Fruit fly (Drosophila melanogaster) whole organism, embryonic: ENCODE data around the gene NimB1.

Experiments
- Asciz ChIP-seq: fragments of 200-800 bp; sonication (Bioruptor generic); optimal IDR thresholded peaks from 2 replicates; lab custom pipeline; 2017; ENCODE audit warnings: missing biosample characterization, mild to moderate bottlenecking, missing genetic modification characterization, missing genetic modification reagents
- C15 ChIP-seq: fragments of 200-800 bp; sonication (Bioruptor generic); IDR thresholded peaks from 3 replicates; pipeline ENCODE4 v1.3.6; 2022; ENCODE audit warnings: missing biosample characterization, missing genetic modification characterization
- CG11093 ChIP-seq: fragments of 200-800 bp; sonication (Bioruptor generic); IDR thresholded peaks from 3 replicates; pipeline ENCODE4 v1.3.6; 2022; ENCODE audit warnings: missing biosample characterization, missing genetic modification characterization
- CG11398 ChIP-seq: fragments of 200-800 bp; sonication (Bioruptor generic); optimal IDR thresholded peaks from 2 replicates; lab custom pipeline; 2016; ENCODE audit warnings: missing biosample characterization, missing genetic modification characterization
- CG11504 ChIP-seq: fragments of 200-800 bp; sonication (Bioruptor generic); optimal IDR thresholded peaks from 3 replicates; lab custom pipeline; 2019; ENCODE audit warnings: missing biosample characterization, mild to moderate bottlenecking, missing genetic modification characterization, moderate library complexity
- CG12071 ChIP-seq: fragments of 200-800 bp; sonication (Bioruptor generic); optimal IDR thresholded peaks from 3 replicates; lab custom pipeline; 2018; ENCODE audit warnings: missing biosample characterization, mild to moderate bottlenecking, missing genetic modification characterization
- CG12219 ChIP-seq: fragments of 200-800 bp; sonication (Bioruptor generic); optimal IDR thresholded peaks from 3 replicates; lab custom pipeline; 2018; ENCODE audit warnings: missing biosample characterization, mild to moderate bottlenecking, missing genetic modification characterization
- CG13296 ChIP-seq: fragments of 200-800 bp; sonication (Bioruptor generic); optimal IDR thresholded peaks from 3 replicates; lab custom pipeline; 2018; ENCODE audit warnings: missing biosample characterization, mild to moderate bottlenecking, missing genetic modification characterization
- CG14014 ChIP-seq: fragments of 200-800 bp; sonication (Bioruptor generic); IDR thresholded peaks from 2 replicates; pipeline ENCODE4 v1.3.6; 2022; ENCODE audit warnings: missing biosample characterization, missing genetic modification characterization
- CG16815 ChIP-seq: fragments of 200-800 bp; sonication (Bioruptor generic); optimal IDR thresholded peaks from 3 replicates; lab custom pipeline; 2017; ENCODE audit warnings: missing biosample characterization, mild to moderate bottlenecking, missing genetic modification characterization
- CG2889 ChIP-seq: fragments of 200-800 bp; sonication (Bioruptor generic); IDR thresholded peaks from 3 replicates; pipeline ENCODE4 v1.3.6; 2022; ENCODE audit warnings: missing biosample characterization, missing genetic modification characterization
- CG3065 ChIP-seq: fragments of 200-800 bp; sonication (Bioruptor generic); optimal IDR thresholded peaks from 2 replicates; lab custom pipeline; 2016; ENCODE audit warnings: missing biosample characterization, missing genetic modification characterization
- CG31365 ChIP-seq: fragments of 200-800 bp; sonication (Bioruptor generic); optimal IDR thresholded peaks from 2 replicates; lab custom pipeline; 2018; ENCODE audit warnings: missing biosample characterization, mild to moderate bottlenecking, missing genetic modification characterization
- CG33557 ChIP-seq: fragments of 200-800 bp; sonication (Bioruptor generic); optimal IDR thresholded peaks from 2 replicates; lab custom pipeline; 2019; ENCODE audit warnings: missing biosample characterization, mild to moderate bottlenecking, missing genetic modification characterization, moderate library complexity
- CG34422 ChIP-seq: fragments of 200-800 bp; sonication (Bioruptor generic); IDR thresholded peaks from 3 replicates; pipeline ENCODE4 v1.3.6; 2022; ENCODE audit warnings: missing biosample characterization, missing genetic modification characterization
- CG4617 ChIP-seq: fragments of 200-800 bp; sonication (Bioruptor generic); optimal IDR thresholded peaks from 3 replicates; lab custom pipeline; 2016; ENCODE audit warnings: missing biosample characterization, missing genetic modification characterization, borderline replicate concordance
- CG4730 ChIP-seq: fragments of 200-800 bp; sonication (Bioruptor generic); IDR thresholded peaks from 2 replicates; pipeline ENCODE4 v1.3.6; 2022; ENCODE audit warnings: missing biosample characterization, missing genetic modification characterization
- CG5180 ChIP-seq: fragments of 200-800 bp; sonication (Bioruptor generic); optimal IDR thresholded peaks from 3 replicates; lab custom pipeline; 2017; ENCODE audit warnings: missing biosample characterization, missing genetic modification characterization, mild to moderate bottlenecking, moderate library complexity, missing genetic modification reagents
- CG8388 ChIP-seq: fragments of 200-800 bp; sonication (Bioruptor generic); optimal IDR thresholded peaks from 2 replicates; lab custom pipeline; 2019; ENCODE audit warnings: missing biosample characterization, mild to moderate bottlenecking, missing genetic modification characterization, moderate library complexity
- CG8924 ChIP-seq: fragments of 200-800 bp; optimal IDR thresholded peaks from 3 replicates; lab custom pipeline; 2019; ENCODE audit warnings: missing biosample characterization, mild to moderate bottlenecking, missing genetic modification characterization, moderate library complexity
- Dbx ChIP-seq: fragments of 200-800 bp; sonication (Bioruptor generic); IDR thresholded peaks from 3 replicates; pipeline ENCODE4 v1.3.6; 2022; ENCODE audit warnings: missing biosample characterization, missing genetic modification characterization
- Doc3 ChIP-seq: fragments of 200-800 bp; sonication (Bioruptor generic); IDR thresholded peaks from 3 replicates; pipeline ENCODE4 v1.3.6; 2022; ENCODE audit warnings: missing biosample characterization, missing genetic modification characterization; ENCODE audit not compliant: partially characterized antibody
- HHEX ChIP-seq: fragments of 200-800 bp; sonication (Bioruptor generic); optimal IDR thresholded peaks from 3 replicates; lab custom pipeline; 2017; ENCODE audit warnings: missing biosample characterization, mild to moderate bottlenecking, missing genetic modification characterization, missing genetic modification reagents
- HLH3B ChIP-seq: fragments of 200-800 bp; sonication (Bioruptor generic); IDR thresholded peaks from 2 replicates; pipeline ENCODE4 v1.3.6; 2022; ENCODE audit warnings: missing biosample characterization, missing genetic modification characterization
- Lpt ChIP-seq: fragments of >200 bp; optimal IDR thresholded peaks from 2 replicates; lab custom pipeline; 2018; ENCODE audit warnings: missing biosample characterization, missing genetic modification characterization
- NK7.1 ChIP-seq: fragments of 200-800 bp; sonication (Bioruptor generic); optimal IDR thresholded peaks from 3 replicates; lab custom pipeline; 2016; ENCODE audit warnings: missing biosample characterization, missing genetic modification characterization
- Nf-YA ChIP-seq: fragments of 200-800 bp; sonication (Bioruptor generic); IDR thresholded peaks from 2 replicates; pipeline ENCODE4 v1.3.6; 2022; ENCODE audit warnings: missing biosample characterization, missing genetic modification characterization
- Sox100B ChIP-seq: fragments of 200-800 bp; sonication (Bioruptor generic); optimal IDR thresholded peaks from 3 replicates; lab custom pipeline; 2018; ENCODE audit warnings: missing biosample characterization, mild to moderate bottlenecking, missing genetic modification characterization
- Sry-β ChIP-seq: fragments of 200-800 bp; sonication (Bioruptor generic); optimal IDR thresholded peaks from 2 replicates; lab custom pipeline; 2018; ENCODE audit warnings: missing biosample characterization, mild to moderate bottlenecking, missing genetic modification characterization, moderate library complexity
- TFAM ChIP-seq: fragments of 200-800 bp; sonication (Bioruptor generic); optimal IDR thresholded peaks from 2 replicates; lab custom pipeline; 2017; ENCODE audit warnings: missing biosample characterization, missing genetic modification characterization, inconsistent platforms
- ac ChIP-seq: fragments of 200-800 bp; sonication (Bioruptor generic); optimal IDR thresholded peaks from 3 replicates; lab custom pipeline; 2017; ENCODE audit warnings: missing biosample characterization, mild to moderate bottlenecking, missing genetic modification characterization
- amos ChIP-seq: fragments of 200-800 bp; sonication (Bioruptor generic); IDR thresholded peaks from 2 replicates; pipeline ENCODE4 v1.3.6; 2022; ENCODE audit warnings: missing biosample characterization, missing genetic modification characterization; ENCODE audit not compliant: partially characterized antibody
- chn ChIP-seq: fragments of 200-800 bp; sonication (Bioruptor generic); optimal IDR thresholded peaks from 2 replicates; lab custom pipeline; 2016; ENCODE audit warnings: missing biosample characterization, missing genetic modification characterization
- corto ChIP-seq: fragments of 200-800 bp; sonication (Bioruptor generic); optimal IDR thresholded peaks from 2 replicates; lab custom pipeline; 2016; ENCODE audit warnings: missing biosample characterization, mild to moderate bottlenecking, missing genetic modification characterization, moderate library complexity
- croc ChIP-seq: fragments of 200-800 bp; sonication (Bioruptor generic); conservative IDR thresholded peaks from 3 replicates; pipeline ENCODE4 v1.3.6; 2022; ENCODE audit warnings: missing biosample characterization, missing genetic modification characterization
- dpn ChIP-seq, 2 experiments: fragments of 200-800 bp; sonication (Bioruptor generic); optimal IDR thresholded peaks; 3 replicates each; lab custom pipeline; 2016; ENCODE audit warnings: missing biosample characterization in 2 of 2, missing genetic modification characterization in 2 of 2
- eve ChIP-seq, 2 experiments: fragments of >200 bp; optimal IDR thresholded peaks; 2 replicates each; lab custom pipeline; 2017; ENCODE audit warnings: missing biosample characterization in 2 of 2, missing genetic modification characterization in 2 of 2
- fd96Cb ChIP-seq: fragments of 200-800 bp; sonication (Bioruptor generic); optimal IDR thresholded peaks from 2 replicates; lab custom pipeline; 2018; ENCODE audit warnings: missing biosample characterization, mild to moderate bottlenecking, missing genetic modification characterization, moderate library complexity
- gcm ChIP-seq: fragments of 200-800 bp; sonication (Bioruptor generic); optimal IDR thresholded peaks from 2 replicates; lab custom pipeline; 2019; ENCODE audit warnings: missing biosample characterization, mild to moderate bottlenecking, missing genetic modification characterization, moderate library complexity
- ham ChIP-seq: fragments of 200-800 bp; sonication (Bioruptor generic); IDR thresholded peaks from 2 replicates; pipeline ENCODE4 v1.3.6; 2022; ENCODE audit warnings: missing biosample characterization, missing genetic modification characterization
- knrl ChIP-seq: fragments of 200-800 bp; sonication (Bioruptor generic); IDR thresholded peaks from 3 replicates; pipeline ENCODE4 v1.3.6; 2022; ENCODE audit warnings: missing biosample characterization, missing genetic modification characterization; ENCODE audit not compliant: partially characterized antibody
- mld ChIP-seq: fragments of 200-800 bp; sonication (Bioruptor generic); IDR thresholded peaks from 3 replicates; pipeline ENCODE4 v1.3.6; 2022; ENCODE audit warnings: missing biosample characterization, missing genetic modification characterization; ENCODE audit not compliant: partially characterized antibody
- org-1 ChIP-seq: fragments of 200-800 bp; sonication (Bioruptor generic); optimal IDR thresholded peaks from 2 replicates; lab custom pipeline; 2017; ENCODE audit warnings: missing biosample characterization, missing genetic modification characterization
- rib ChIP-seq: fragments of 200-800 bp; sonication (Bioruptor generic); IDR thresholded peaks from 2 replicates; pipeline ENCODE4 v1.3.6; 2022; ENCODE audit warnings: missing biosample characterization, missing genetic modification characterization
- sens ChIP-seq: fragments of 200-800 bp; sonication (Bioruptor generic); peaks from one replicate; lab custom pipeline; 2016; ENCODE audit warnings: missing biosample characterization, missing genetic modification characterization
- seq ChIP-seq: fragments of 200-800 bp; sonication (Bioruptor generic); IDR thresholded peaks from 2 replicates; pipeline ENCODE4 v1.3.6; 2022; ENCODE audit warnings: missing biosample characterization, missing genetic modification characterization
- slp2 ChIP-seq: fragments of 200-800 bp; sonication (Bioruptor generic); optimal IDR thresholded peaks from 2 replicates; lab custom pipeline; 2016; ENCODE audit warnings: missing biosample characterization, missing genetic modification characterization
- stc ChIP-seq: fragments of 200-800 bp; sonication (Bioruptor generic); IDR thresholded peaks from 2 replicates; pipeline ENCODE4 v1.3.6; 2022; ENCODE audit warnings: missing biosample characterization, missing genetic modification characterization
- wdn ChIP-seq: fragments of 200-800 bp; sonication (Bioruptor generic); IDR thresholded peaks from 2 replicates; pipeline ENCODE4 v1.3.6; 2022; ENCODE audit warnings: missing biosample characterization, missing genetic modification characterization
- zfh1 ChIP-seq: fragments of 200-800 bp; sonication (Bioruptor generic); IDR thresholded peaks from 3 replicates; pipeline ENCODE4 v1.3.6; 2022; ENCODE audit warnings: missing biosample characterization, missing genetic modification characterization

NimB1 gene

dm6 chr2L:14011591-14012303 is 48.4 kb downstream of the NimB1 start (continued):
- TF ChIP-seq Asciz (GFP tag; lab: Kevin White, UChicago) = no peak
- TF ChIP-seq Sry-β (GFP tag; lab: Kevin White, UChicago) = no peak
- TF ChIP-seq wdn (GFP tag; lab: Robert Waterston, UW) = peak; percentile 41; the same call in 1 of the 2 replicates
- no peak for TF ChIP-seq CG33557 (GFP tag; lab: Kevin White, UChicago)
- no peak for TF ChIP-seq CG34422 (GFP tag; lab: Robert Waterston, UW)
- peak; percentile 52; the same call in 1 of the 2 replicates for TF ChIP-seq amos
- TF ChIP-seq fd96Cb (tag; lab: Kevin White, UChicago) = no peak
- peak; percentile 32 for TF ChIP-seq CG13296 (GFP tag; lab: Kevin White, UChicago)
- no peak for TF ChIP-seq gcm (GFP tag; lab: Kevin White, UChicago)
- no peak for TF ChIP-seq CG11093 (GFP tag; lab: Robert Waterston, UW)
- no peak for TF ChIP-seq seq (GFP tag; lab: Robert Waterston, UW)
- no peak for TF ChIP-seq croc (GFP tag; lab: Robert Waterston, UW)
- TF ChIP-seq HHEX (GFP tag; lab: Kevin White, UChicago) = no peak
- TF ChIP-seq corto = no peak
- 0 out of 2 replicates have a peak, but pooled peaks have one; percentile 59 for TF ChIP-seq CG14014
- no peak for TF ChIP-seq CG11398
- no peak for TF ChIP-seq CG4617
- no peak for TF ChIP-seq org-1 (GFP tag; lab: Kevin White, UChicago)
- TF ChIP-seq Lpt (GFP tag; lab: Kevin White, UChicago) = no peak
- no peak for TF ChIP-seq CG16815 (GFP tag; lab: Kevin White, UChicago)
- TF ChIP-seq CG8924 = no peak
- no peak for TF ChIP-seq CG12071 (GFP tag; lab: Kevin White, UChicago)
- TF ChIP-seq CG31365 (tag; lab: Kevin White, UChicago) = no peak
- peak; percentile 5 to 15 for TF ChIP-seq dpn (GFP tag; optimal IDR thresholded peaks at IDR 0.05; lab: Kevin White, UChicago)
- peak; percentile 56 for TF ChIP-seq CG11504
- TF ChIP-seq eve (GFP tag; optimal IDR thresholded peaks at IDR 0.05; lab: Kevin White, UChicago) = no peak
- peak; percentile 12; the same call in 1 of the 2 replicates for TF ChIP-seq rib (GFP tag; lab: Robert Waterston, UW)
- TF ChIP-seq Nf-YA (GFP tag; lab: Robert Waterston, UW) = no peak
- TF ChIP-seq ac (GFP tag; lab: Kevin White, UChicago) = no peak
- TF ChIP-seq NK7.1 (GFP tag; lab: Kevin White, UChicago) = no peak
- TF ChIP-seq CG4730 (GFP tag; lab: Robert Waterston, UW) = no peak
- no peak for TF ChIP-seq zfh1 (GFP tag; lab: Robert Waterston, UW)
- TF ChIP-seq Sox100B (GFP tag; lab: Kevin White, UChicago) = peak; percentile 34
- TF ChIP-seq CG3065 (GFP tag; lab: Kevin White, UChicago) = no peak
- TF ChIP-seq knrl (GFP tag; lab: Robert Waterston, UW) = peak; percentile 36; the same call in 1 of the 3 replicates
- peak; percentile 71; the same call in 2 of the 3 replicates for TF ChIP-seq Dbx (GFP tag; lab: Robert Waterston, UW)
- peak; percentile 1 for TF ChIP-seq CG5180 (GFP tag; lab: Kevin White, UChicago)
- no peak for TF ChIP-seq stc
- no peak for TF ChIP-seq Doc3 (GFP tag; lab: Robert Waterston, UW)
- TF ChIP-seq ham (GFP tag; lab: Robert Waterston, UW) = no peak
- TF ChIP-seq C15 = no peak
- no peak for TF ChIP-seq chn (GFP tag; lab: Kevin White, UChicago)
- TF ChIP-seq CG8388 (GFP tag; lab: Kevin White, UChicago) = peak; percentile 100
- TF ChIP-seq slp2 (GFP tag; lab: Kevin White, UChicago) = no peak
- TF ChIP-seq mld (GFP tag; lab: Robert Waterston, UW) = no peak
- 0 out of 3 replicates have a peak, but pooled peaks have one; percentile 26 for TF ChIP-seq CG2889 (GFP tag; lab: Robert Waterston, UW)
- no peak for TF ChIP-seq CG12219
- TF ChIP-seq HLH3B = 0 out of 2 replicates have a peak, but pooled peaks have one; percentile 17
- no peak for TF ChIP-seq TFAM
- TF ChIP-seq sens = peak; percentile 7
